Worm (Caenorhabditis elegans): ENCODE results near the gene T19D7.7.

The T19D7.7 gene

DNA sequence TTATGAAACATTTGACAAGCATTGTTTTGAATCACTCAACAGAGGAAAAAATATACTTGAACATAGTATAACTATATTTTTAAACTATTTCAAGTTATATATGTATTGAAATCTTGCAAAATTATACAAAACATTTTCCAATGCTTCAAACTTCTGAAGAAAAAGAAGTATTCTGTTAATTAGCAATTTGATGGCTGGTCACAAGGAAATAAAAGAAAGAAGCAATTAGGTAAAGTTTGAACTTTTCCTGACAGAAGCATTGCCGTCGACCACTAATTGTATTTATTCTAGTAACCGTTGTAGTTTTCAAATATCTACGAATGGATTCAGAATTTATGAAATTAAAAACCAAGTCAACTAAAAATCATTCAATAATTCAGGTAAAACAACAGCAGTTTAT, 7.8 kb upstream of the T19D7.7 start:
- no peak for TF ChIP-seq tbx-2 (tag; optimal IDR thresholded peaks at IDR 0.05)
- no peak for TF ChIP-seq nhr-76 (tag; optimal IDR thresholded peaks at IDR 0.05)
- no peak for TF ChIP-seq hmg-11 (tag; optimal IDR thresholded peaks at IDR 0.05)
- TF ChIP-seq nhr-12 (tag; optimal IDR thresholded peaks at IDR 0.05), result no peak
- TF ChIP-seq nfya-1 (tag; optimal IDR thresholded peaks at IDR 0.05; ENCODE audit: insufficient read depth), result no peak
- TF ChIP-seq nhr-67 (tag; optimal IDR thresholded peaks at IDR 0.05), result no peak
- TF ChIP-seq eor-1 (tag; optimal IDR thresholded peaks at IDR 0.05), result no peak
- no peak for TF ChIP-seq ztf-11 (tag; optimal IDR thresholded peaks at IDR 0.05)
- TF ChIP-seq nhr-77 (tag; optimal IDR thresholded peaks at IDR 0.05), result no peak
- TF ChIP-seq pqm-1 (tag; optimal IDR thresholded peaks at IDR 0.05), result no peak
- no peak for TF ChIP-seq R02D3.7 (tag; optimal IDR thresholded peaks at IDR 0.05)
- TF ChIP-seq skn-1 (tag; optimal IDR thresholded peaks at IDR 0.05), result no peak
- TF ChIP-seq elt-3 (tag; optimal IDR thresholded peaks at IDR 0.05), result no peak
- TF ChIP-seq daf-12 (tag; optimal IDR thresholded peaks at IDR 0.05), result no peak
- TF ChIP-seq ceh-82 (tag; optimal IDR thresholded peaks at IDR 0.05), result no peak
- TF ChIP-seq nhr-23 (tag; optimal IDR thresholded peaks at IDR 0.05), result no peak

- TF ChIP-seq ceh-28 (tag; optimal IDR thresholded peaks at IDR 0.05) (no peak), nhr-77 (tag; optimal IDR thresholded peaks at IDR 0.05) (no peak), egl-5 (tag; optimal IDR thresholded peaks at IDR 0.05) (no peak), snpc-4 (tag; optimal IDR thresholded peaks at IDR 0.05) (no peak), zag-1 (tag; optimal IDR thresholded peaks at IDR 0.05) (no peak), daf-12 (tag; optimal IDR thresholded peaks at IDR 0.05) (no peak), nhr-76 (tag; optimal IDR thresholded peaks at IDR 0.05) (no peak), nhr-11 (tag; optimal IDR thresholded peaks at IDR 0.05) (no peak), aly-2 (tag; optimal IDR thresholded peaks at IDR 0.05) (no peak), nfya-1 (tag; optimal IDR thresholded peaks at IDR 0.05; ENCODE audit: insufficient read depth) (no peak)
Measured at ce11 chrX:682691-683090, 1.9 kb upstream of the T19D7.7 start, which contains the start of gene Y9C12A.1. Gene Y9C12A.1, minus strand, starts transcription at chrX:682791.

DNA sequence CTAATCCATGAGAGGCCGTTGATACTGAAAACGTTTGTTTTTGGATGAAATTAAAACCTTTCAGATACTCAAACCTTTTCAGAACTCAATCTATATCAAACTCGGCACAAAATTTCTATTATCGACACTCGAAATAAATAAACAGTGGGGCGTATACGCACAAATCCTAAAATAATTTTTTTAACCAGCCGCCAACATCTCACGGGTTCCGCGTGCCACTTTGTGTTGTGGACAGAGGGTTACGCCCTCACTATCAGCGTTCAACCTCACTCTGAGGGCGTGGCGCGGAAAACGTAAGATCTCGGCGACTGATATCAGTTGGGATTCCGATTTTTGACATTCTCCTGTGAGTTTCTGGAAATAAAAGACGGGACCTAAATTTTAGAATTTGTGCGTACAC, 593 bp upstream of the T19D7.7 start:
- TF ChIP-seq ceh-16 (tag; optimal IDR thresholded peaks at IDR 0.05) (no peak), nhr-76 (tag; optimal IDR thresholded peaks at IDR 0.05) (no peak), eor-1 (tag; optimal IDR thresholded peaks at IDR 0.05) (no peak), snpc-4 (tag; optimal IDR thresholded peaks at IDR 0.05) (no peak), jun-1 (tag; optimal IDR thresholded peaks at IDR 0.05) (no peak), lin-39 (tag; optimal IDR thresholded peaks at IDR 0.05) (no peak), pqm-1 (tag; optimal IDR thresholded peaks at IDR 0.05) (no peak), unc-62 (GFP tag; optimal IDR thresholded peaks at IDR 0.05) (no peak), nhr-23 (tag; optimal IDR thresholded peaks at IDR 0.05) (no peak), nhr-11 (tag; optimal IDR thresholded peaks at IDR 0.05) (no peak), tbx-2 (tag; optimal IDR thresholded peaks at IDR 0.05) (no peak), elt-1 (tag; optimal IDR thresholded peaks at IDR 0.05) (no peak), nhr-43 (tag; optimal IDR thresholded peaks at IDR 0.05; ENCODE audit: poor library complexity, severe bottlenecking) (no peak), unc-39 (tag; optimal IDR thresholded peaks at IDR 0.05) (no peak)

- TF ChIP-seq fos-1 (tag; optimal IDR thresholded peaks at IDR 0.05) (no peak), skn-1 (tag; optimal IDR thresholded peaks at IDR 0.05) (no peak), ZK546.5 (tag; optimal IDR thresholded peaks at IDR 0.05) (no peak), elt-3 (tag; optimal IDR thresholded peaks at IDR 0.05) (no peak), mdl-1 (tag; optimal IDR thresholded peaks at IDR 0.05) (no peak), sea-2 (GFP tag; optimal IDR thresholded peaks at IDR 0.05) (no peak), hmg-11 (tag; optimal IDR thresholded peaks at IDR 0.05) (no peak)
Measured at ce11 chrX:671807-672206, 9.0 kb downstream of the T19D7.7 start, which contains the start of gene lgc-32. Gene lgc-32, plus strand, starts transcription at chrX:672107.

DNA sequence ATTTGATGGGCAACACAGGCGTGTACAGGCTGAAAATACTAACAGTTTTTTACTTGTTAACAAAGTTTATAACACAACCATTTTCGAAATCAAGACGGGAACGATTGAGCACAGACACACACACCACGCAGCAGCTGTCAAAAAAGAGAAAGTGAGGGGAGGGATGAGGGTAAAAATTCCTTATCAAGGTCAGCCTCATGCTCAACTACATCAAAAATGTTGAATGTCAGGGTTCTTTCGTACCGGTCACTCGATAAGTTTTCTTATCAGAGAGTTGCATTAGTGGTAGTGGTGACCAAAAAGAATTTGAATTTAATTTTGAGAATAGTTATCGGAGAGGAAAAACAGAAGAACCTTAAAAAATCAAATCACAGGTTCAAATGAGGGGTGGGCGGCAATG, 10.2 kb downstream of the T19D7.7 start, which contains the start of gene T19D7.6:
Gene T19D7.6 (minus strand): TSS at position 198 of the 400 bp plus-strand sequence.
- no peak for TF ChIP-seq ceh-9 (tag; optimal IDR thresholded peaks at IDR 0.05)
- no peak for TF ChIP-seq ZK546.5 (tag; optimal IDR thresholded peaks at IDR 0.05)
- no peak for TF ChIP-seq nhr-67 (tag; optimal IDR thresholded peaks at IDR 0.05)
- no peak for TF ChIP-seq snpc-4 (tag; optimal IDR thresholded peaks at IDR 0.05)
- TF ChIP-seq pqm-1 (tag; optimal IDR thresholded peaks at IDR 0.05), result peak; percentile 37
- TF ChIP-seq ceh-82 (tag; optimal IDR thresholded peaks at IDR 0.05), result no peak
- no peak for TF ChIP-seq R02D3.7 (tag; optimal IDR thresholded peaks at IDR 0.05)
- no peak for TF ChIP-seq lin-39 (tag; optimal IDR thresholded peaks at IDR 0.05)
- no peak for TF ChIP-seq sea-2 (GFP tag; optimal IDR thresholded peaks at IDR 0.05)
- no peak for TF ChIP-seq lsy-12 (tag; optimal IDR thresholded peaks at IDR 0.05)
- no peak for TF ChIP-seq nhr-77 (tag; optimal IDR thresholded peaks at IDR 0.05)
- peak; percentile 72 for TF ChIP-seq elt-2 (tag; optimal IDR thresholded peaks at IDR 0.05)
- TF ChIP-seq ztf-11 (tag; optimal IDR thresholded peaks at IDR 0.05), result no peak
- TF ChIP-seq nhr-25 (tag; optimal IDR thresholded peaks at IDR 0.05), result no peak
- TF ChIP-seq eor-1 (tag; optimal IDR thresholded peaks at IDR 0.05), result no peak
